Worm (Caenorhabditis elegans): ENCODE measurements around the gene aexr-2.

The aexr-2 gene

ce11 chrX:6617622-6618021, 13.7 kb downstream of the aexr-2 start:
- no peak for TF ChIP-seq ceh-13 (GFP tag; optimal IDR thresholded peaks at IDR 0.05)
- 0 out of 2 replicates have a peak, but pooled peaks have one; percentile 57 for TF ChIP-seq sea-1 (GFP tag; conservative IDR thresholded peaks at IDR 0.05)
- no peak for TF ChIP-seq pes-1 (GFP tag; IDR thresholded peaks at IDR 0.05)
- no peak for TF ChIP-seq hmbx-1 (tag; optimal IDR thresholded peaks at IDR 0.05)
- no peak for TF ChIP-seq B0310.2 (tag; optimal IDR thresholded peaks at IDR 0.05)
- TF ChIP-seq scrt-1 (GFP tag; IDR thresholded peaks at IDR 0.05) = no peak

- TF ChIP-seq aly-1 (tag; optimal IDR thresholded peaks at IDR 0.05) = no peak
- no peak for TF ChIP-seq tbx-11 (GFP tag; IDR thresholded peaks at IDR 0.05)
- no peak for TF ChIP-seq B0310.2 (tag; optimal IDR thresholded peaks at IDR 0.05)
- no peak for TF ChIP-seq ceh-36 (tag; optimal IDR thresholded peaks at IDR 0.05)
- no peak for TF ChIP-seq ama-1 (optimal IDR thresholded peaks at IDR 0.05)
- TF ChIP-seq hmbx-1 (tag; optimal IDR thresholded peaks at IDR 0.05) = no peak
- TF ChIP-seq tbx-37 (GFP tag; conservative IDR thresholded peaks at IDR 0.05) = no peak
- TF ChIP-seq scrt-1 (GFP tag; IDR thresholded peaks at IDR 0.05) = no peak
These were observed 17.8 kb downstream of the aexr-2 start for ce11 chrX:6613537-6613936.

ce11 chrX:6609717-6610116, 21.6 kb downstream of the aexr-2 start, which contains the start of gene C25B8.8:
Gene C25B8.8 (plus strand): TSS chrX:6610017.
- TF ChIP-seq F13C5.2 (tag; optimal IDR thresholded peaks at IDR 0.05) (no peak), hmg-4 (GFP tag; optimal IDR thresholded peaks at IDR 0.05) (no peak), B0310.2 (tag; optimal IDR thresholded peaks at IDR 0.05) (no peak), hnd-1 (tag; optimal IDR thresholded peaks at IDR 0.05) (no peak), scrt-1 (GFP tag; IDR thresholded peaks at IDR 0.05) (no peak), sea-1 (GFP tag; conservative IDR thresholded peaks at IDR 0.05) (no peak), ceh-36 (tag; optimal IDR thresholded peaks at IDR 0.05) (no peak), ceh-13 (GFP tag; optimal IDR thresholded peaks at IDR 0.05) (no peak), flt-1 (GFP tag; IDR thresholded peaks at IDR 0.05) (no peak), tra-4 (tag; optimal IDR thresholded peaks at IDR 0.05) (no peak), ets-7 (tag; optimal IDR thresholded peaks at IDR 0.05) (no peak)

- TF ChIP-seq sea-1 (GFP tag; conservative IDR thresholded peaks at IDR 0.05) (no peak), tbx-11 (GFP tag; IDR thresholded peaks at IDR 0.05) (no peak)
These were observed 22.1 kb downstream of the aexr-2 start for ce11 chrX:6609251-6609650.

ce11 chrX:6607599-6607998, 23.7 kb downstream of the aexr-2 start:
- no peak for TF ChIP-seq tra-4 (tag; optimal IDR thresholded peaks at IDR 0.05)
- no peak for TF ChIP-seq flt-1 (GFP tag; IDR thresholded peaks at IDR 0.05)
- no peak for TF ChIP-seq sea-1 (GFP tag; conservative IDR thresholded peaks at IDR 0.05)
- TF ChIP-seq ceh-36 (tag; optimal IDR thresholded peaks at IDR 0.05) = no peak

- TF ChIP-seq pes-1 (GFP tag; IDR thresholded peaks at IDR 0.05) = no peak
- no peak for TF ChIP-seq hmg-4 (GFP tag; optimal IDR thresholded peaks at IDR 0.05)
- no peak for TF ChIP-seq ceh-36 (tag; optimal IDR thresholded peaks at IDR 0.05)
- TF ChIP-seq ama-1 (optimal IDR thresholded peaks at IDR 0.05) = no peak
- TF ChIP-seq tbx-37 (GFP tag; conservative IDR thresholded peaks at IDR 0.05) = no peak
- no peak for TF ChIP-seq hnd-1 (tag; optimal IDR thresholded peaks at IDR 0.05)
- no peak for TF ChIP-seq aly-1 (tag; optimal IDR thresholded peaks at IDR 0.05)
- no peak for TF ChIP-seq sea-1 (GFP tag; conservative IDR thresholded peaks at IDR 0.05)
- no peak for TF ChIP-seq tbx-11 (GFP tag; IDR thresholded peaks at IDR 0.05)
- TF ChIP-seq ceh-13 (GFP tag; optimal IDR thresholded peaks at IDR 0.05) = no peak
- TF ChIP-seq hmbx-1 (tag; optimal IDR thresholded peaks at IDR 0.05) = no peak
- no peak for TF ChIP-seq scrt-1 (GFP tag; IDR thresholded peaks at IDR 0.05)
- no peak for TF ChIP-seq ets-7 (tag; optimal IDR thresholded peaks at IDR 0.05)
- no peak for TF ChIP-seq F13C5.2 (tag; optimal IDR thresholded peaks at IDR 0.05)
These were observed 24.3 kb downstream of the aexr-2 start, which contains the start of gene cpr-6 for ce11 chrX:6606991-6607390. Gene cpr-6 (plus strand): TSS chrX:6607207.

- TF ChIP-seq ceh-36 (tag; optimal IDR thresholded peaks at IDR 0.05) (no peak), pes-1 (GFP tag; IDR thresholded peaks at IDR 0.05) (no peak), tra-4 (tag; optimal IDR thresholded peaks at IDR 0.05) (no peak), aly-1 (tag; optimal IDR thresholded peaks at IDR 0.05) (no peak)
These were observed 28.2 kb downstream of the aexr-2 start, which contains the start of gene F23G4.1 for ce11 chrX:6603098-6603497. Gene F23G4.1 (minus strand): TSS chrX:6603198.

ce11 chrX:6601967-6602366, 29.4 kb downstream of the aexr-2 start:
- TF ChIP-seq sea-1 (GFP tag; conservative IDR thresholded peaks at IDR 0.05) = no peak
- TF ChIP-seq flt-1 (GFP tag; IDR thresholded peaks at IDR 0.05) = no peak
- no peak for TF ChIP-seq tbx-37 (GFP tag; conservative IDR thresholded peaks at IDR 0.05)
- TF ChIP-seq tra-4 (tag; optimal IDR thresholded peaks at IDR 0.05) = no peak
- no peak for TF ChIP-seq pes-1 (GFP tag; IDR thresholded peaks at IDR 0.05)
- TF ChIP-seq tbx-11 (GFP tag; IDR thresholded peaks at IDR 0.05) = no peak
- TF ChIP-seq B0310.2 (tag; optimal IDR thresholded peaks at IDR 0.05) = no peak
- no peak for TF ChIP-seq ceh-13 (GFP tag; optimal IDR thresholded peaks at IDR 0.05)
- no peak for TF ChIP-seq scrt-1 (GFP tag; IDR thresholded peaks at IDR 0.05)
- TF ChIP-seq F13C5.2 (tag; optimal IDR thresholded peaks at IDR 0.05) = no peak
- TF ChIP-seq hmg-4 (GFP tag; optimal IDR thresholded peaks at IDR 0.05) = no peak
- TF ChIP-seq aly-1 (tag; optimal IDR thresholded peaks at IDR 0.05) = no peak
- TF ChIP-seq hmbx-1 (tag; optimal IDR thresholded peaks at IDR 0.05) = no peak
- TF ChIP-seq hnd-1 (tag; optimal IDR thresholded peaks at IDR 0.05) = no peak

- TF ChIP-seq pes-1 (GFP tag; IDR thresholded peaks at IDR 0.05) = no peak
- no peak for TF ChIP-seq hnd-1 (tag; optimal IDR thresholded peaks at IDR 0.05)
- TF ChIP-seq tra-4 (tag; optimal IDR thresholded peaks at IDR 0.05) = no peak
- TF ChIP-seq tbx-11 (GFP tag; IDR thresholded peaks at IDR 0.05) = no peak
- no peak for TF ChIP-seq sea-1 (GFP tag; conservative IDR thresholded peaks at IDR 0.05)
- no peak for TF ChIP-seq F13C5.2 (tag; optimal IDR thresholded peaks at IDR 0.05)
- TF ChIP-seq ets-7 (tag; optimal IDR thresholded peaks at IDR 0.05) = no peak
- no peak for TF ChIP-seq aly-1 (tag; optimal IDR thresholded peaks at IDR 0.05)
- TF ChIP-seq ceh-36 (tag; optimal IDR thresholded peaks at IDR 0.05) = no peak
- TF ChIP-seq ceh-13 (GFP tag; optimal IDR thresholded peaks at IDR 0.05) = no peak
These were observed 32.6 kb downstream of the aexr-2 start, which contains the start of gene hic-1 for ce11 chrX:6598732-6599131. Gene hic-1 (minus strand): TSS chrX:6598832.

Measured in whole organism, early embryonic.